Fruit fly (Drosophila melanogaster) whole organism: ENCODE results near the gene pcm.

Experiments
- CG8478 ChIP-seq: fragments of >200 bp; optimal IDR thresholded peaks from 2 replicates; lab custom pipeline; 2018; ENCODE audit warnings: inconsistent platforms
- Dll ChIP-seq: fragments of >200 bp; optimal IDR thresholded peaks from 2 replicates; lab custom pipeline; 2017
- EcR ChIP-seq, 2 experiments: fragments of >200 bp; optimal IDR thresholded peaks; 2 replicates each; lab custom pipeline; 2017; ENCODE audit warnings: missing biosample characterization in 2 of 2, missing genetic modification characterization in 2 of 2, missing genetic modification reagents in 2 of 2
- pan ChIP-seq: fragments of >200 bp; optimal IDR thresholded peaks from 2 replicates; lab custom pipeline; 2017
- psq ChIP-seq: fragments of >200 bp; optimal IDR thresholded peaks from 2 replicates; lab custom pipeline; 2017
- usp ChIP-seq: fragments of >200 bp; optimal IDR thresholded peaks from 2 replicates; lab custom pipeline; 2017; ENCODE audit warnings: missing biosample characterization, missing genetic modification characterization, mixed read lengths

Gene pcm

dm6 chrX:19474763-19475162, 17.0 kb downstream of the pcm start, which contains the start of gene narya:
narya (plus strand) TSS chrX:19475063.
- TF ChIP-seq EcR (GFP tag; optimal IDR thresholded peaks at IDR 0.05; lab: Kevin White, UChicago), result no peak
- TF ChIP-seq Dll (lab: Kevin White, UChicago), result no peak
- no peak for TF ChIP-seq CG8478
- no peak for TF ChIP-seq psq

dm6 chrX:19461630-19462029, 30.2 kb downstream of the pcm start:
- TF ChIP-seq CG8478, result no peak
- TF ChIP-seq pan (lab: Kevin White, UChicago), result no peak
- TF ChIP-seq Dll (lab: Kevin White, UChicago), result no peak
- TF ChIP-seq EcR (GFP tag; optimal IDR thresholded peaks at IDR 0.05; lab: Kevin White, UChicago), result no peak
- TF ChIP-seq usp (GFP tag; lab: Kevin White, UChicago), result no peak
- TF ChIP-seq psq, result no peak

- no peak for TF ChIP-seq Dll (lab: Kevin White, UChicago)
- no peak for TF ChIP-seq CG8478
Measured at dm6 chrX:19453138-19453537, 38.7 kb downstream of the pcm start.

dm6 chrX:19448297-19448696, 43.5 kb downstream of the pcm start:
- TF ChIP-seq Dll (lab: Kevin White, UChicago) (no peak), EcR (GFP tag; optimal IDR thresholded peaks at IDR 0.05; lab: Kevin White, UChicago) (no peak), usp (GFP tag; lab: Kevin White, UChicago) (no peak), pan (lab: Kevin White, UChicago) (no peak)
